Worm (Caenorhabditis elegans) whole organism, L2 larva: ENCODE data around the gene ptb-1.

ENCODE experiments used
- C34F6.9 ChIP-seq: fragments of 150-350 bp; optimal IDR thresholded peaks from 2 replicates; lab custom pipeline; 2014; ENCODE audit warnings: missing biosample characterization, missing genetic modification characterization
- R02D3.7 ChIP-seq: fragments of 150-350 bp; optimal IDR thresholded peaks from 2 replicates; lab custom pipeline; 2014; ENCODE audit warnings: missing biosample characterization, missing genetic modification characterization
- Y55F3AM.14 ChIP-seq: fragments of 200-800 bp; sonication (Bioruptor generic); optimal IDR thresholded peaks from 2 replicates; lab custom pipeline; 2018; ENCODE audit warnings: mild to moderate bottlenecking, missing genetic modification characterization, missing compliant biosample characterization
- ZK546.5 ChIP-seq: sonication (generic microtip); optimal IDR thresholded peaks from 2 replicates; lab custom pipeline; 2017; ENCODE audit warnings: missing biosample characterization, missing genetic modification characterization
- aly-2 ChIP-seq: fragments of 150-350 bp; optimal IDR thresholded peaks from 2 replicates; lab custom pipeline; 2014; ENCODE audit warnings: missing biosample characterization, missing genetic modification characterization
- blmp-1 ChIP-seq: sonication (generic microtip); optimal IDR thresholded peaks from 2 replicates; lab custom pipeline; 2017; ENCODE audit warnings: missing genetic modification characterization, mild to moderate bottlenecking, missing compliant biosample characterization, antibody characterized with exemption, moderate library complexity; ENCODE audit not compliant: insufficient read depth
- ceh-16 ChIP-seq: fragments of 150-350 bp; optimal IDR thresholded peaks from 2 replicates; lab custom pipeline; 2014; ENCODE audit warnings: missing biosample characterization, missing genetic modification characterization
- ceh-82 ChIP-seq: fragments of 150-350 bp; optimal IDR thresholded peaks from 2 replicates; lab custom pipeline; 2014; ENCODE audit warnings: missing biosample characterization, missing genetic modification characterization
- dmd-4 ChIP-seq: sonication (generic microtip); optimal IDR thresholded peaks from 2 replicates; lab custom pipeline; 2017; ENCODE audit warnings: missing biosample characterization, missing genetic modification characterization
- egl-27 ChIP-seq: sonication (generic microtip); optimal IDR thresholded peaks from 3 replicates; lab custom pipeline; 2017; ENCODE audit warnings: missing biosample characterization, missing genetic modification reagents, missing genetic modification characterization
- fos-1 ChIP-seq: fragments of 150-350 bp; optimal IDR thresholded peaks from 2 replicates; lab custom pipeline; 2014; ENCODE audit warnings: missing biosample characterization, missing genetic modification characterization
- gmeb-1 ChIP-seq: fragments of 150-350 bp; optimal IDR thresholded peaks from 2 replicates; lab custom pipeline; 2014; ENCODE audit warnings: missing biosample characterization, missing genetic modification characterization
- lin-13 ChIP-seq: fragments of 150-350 bp; optimal IDR thresholded peaks from 2 replicates; lab custom pipeline; 2014; ENCODE audit warnings: missing biosample characterization, missing genetic modification reagents, missing genetic modification characterization
- mab-5 ChIP-seq: fragments of 150-350 bp; optimal IDR thresholded peaks from 2 replicates; lab custom pipeline; 2014; ENCODE audit warnings: missing biosample characterization, missing genetic modification characterization
- mbf-1 ChIP-seq: sonication (generic microtip); optimal IDR thresholded peaks from 2 replicates; lab custom pipeline; 2017; ENCODE audit warnings: missing biosample characterization, missing genetic modification characterization
- mdl-1 ChIP-seq, 2 experiments: fragments of 150-350 bp in 1 of 2; sonication (generic microtip) in 1 of 2; optimal IDR thresholded peaks; 2 replicates each; lab custom pipeline; 2017; ENCODE audit warnings: missing biosample characterization in 2 of 2, missing genetic modification characterization in 2 of 2
- nhr-10 ChIP-seq: sonication (generic microtip); optimal IDR thresholded peaks from 2 replicates; lab custom pipeline; 2017; ENCODE audit warnings: missing biosample characterization, missing genetic modification characterization
- nhr-12 ChIP-seq: fragments of 150-350 bp; optimal IDR thresholded peaks from 2 replicates; lab custom pipeline; 2014; ENCODE audit warnings: missing biosample characterization, missing genetic modification characterization
- nhr-129 ChIP-seq: fragments of 150-350 bp; optimal IDR thresholded peaks from 2 replicates; lab custom pipeline; 2014; ENCODE audit warnings: missing biosample characterization, missing genetic modification characterization
- nhr-21 ChIP-seq: fragments of 150-350 bp; optimal IDR thresholded peaks from 2 replicates; lab custom pipeline; 2014; ENCODE audit warnings: missing biosample characterization, missing genetic modification characterization
- nhr-25 ChIP-seq: fragments of 150-350 bp; sonication (generic microtip); optimal IDR thresholded peaks from 3 replicates; lab custom pipeline; 2014; ENCODE audit warnings: missing biosample characterization, missing genetic modification characterization
- peb-1 ChIP-seq: fragments of 150-350 bp; optimal IDR thresholded peaks from 2 replicates; lab custom pipeline; 2014; ENCODE audit warnings: missing biosample characterization, missing genetic modification characterization
- sem-4 ChIP-seq: fragments of 150-350 bp; optimal IDR thresholded peaks from 2 replicates; lab custom pipeline; 2014; ENCODE audit warnings: missing biosample characterization, missing genetic modification reagents, missing genetic modification characterization
- skn-1 ChIP-seq: sonication (generic microtip); optimal IDR thresholded peaks from 2 replicates; lab custom pipeline; 2017; ENCODE audit warnings: missing biosample characterization, missing genetic modification characterization
- sma-3 ChIP-seq: sonication (generic microtip); optimal IDR thresholded peaks from 2 replicates; lab custom pipeline; 2016; ENCODE audit warnings: missing genetic modification reagents, missing genetic modification characterization, missing compliant biosample characterization
- snpc-4 ChIP-seq: fragments of 150-350 bp; optimal IDR thresholded peaks from 2 replicates; lab custom pipeline; 2014; ENCODE audit warnings: missing biosample characterization, missing genetic modification characterization
- unc-39 ChIP-seq: fragments of 150-350 bp; optimal IDR thresholded peaks from 2 replicates; lab custom pipeline; 2014; ENCODE audit warnings: missing biosample characterization, missing genetic modification characterization
- unc-62 ChIP-seq: fragments of 150-350 bp; optimal IDR thresholded peaks from 2 replicates; lab custom pipeline; 2014; ENCODE audit warnings: missing biosample characterization, missing genetic modification reagents, missing genetic modification characterization
- zag-1 ChIP-seq: fragments of 150-350 bp; optimal IDR thresholded peaks from 2 replicates; lab custom pipeline; 2014; ENCODE audit warnings: missing biosample characterization, missing genetic modification characterization
- ztf-1 ChIP-seq: fragments of 200-800 bp; sonication (Bioruptor generic); conservative IDR thresholded peaks from 2 replicates; pipeline ENCODE4 v1.3.6; 2022; ENCODE audit warnings: missing genetic modification characterization, missing compliant biosample characterization
- ztf-4 ChIP-seq: fragments of 150-350 bp; optimal IDR thresholded peaks from 2 replicates; lab custom pipeline; 2014; ENCODE audit warnings: missing biosample characterization, missing genetic modification characterization

The ptb-1 gene

ce11 chrII:10706038-10706437 lies 30.6 kb downstream of the ptb-1 start:
- peak; percentile 94 for TF ChIP-seq blmp-1 (tag; lab: Kevin White, UChicago)
- TF ChIP-seq C34F6.9 (tag; lab: Kevin White, UChicago): no peak
- TF ChIP-seq mab-5 (tag; lab: Kevin White, UChicago): no peak
- TF ChIP-seq dmd-4 (tag; lab: Kevin White, UChicago): no peak
- no peak for TF ChIP-seq R02D3.7 (tag; lab: Kevin White, UChicago)
- peak; percentile 75 for TF ChIP-seq nhr-25 (tag; lab: Kevin White, UChicago)

- no peak for TF ChIP-seq nhr-21 (tag; lab: Kevin White, UChicago)
- TF ChIP-seq dmd-4 (tag; lab: Kevin White, UChicago): no peak
- TF ChIP-seq sma-3 (GFP tag; lab: Kevin White, UChicago): no peak
- no peak for TF ChIP-seq ztf-1
- TF ChIP-seq fos-1: no peak
- TF ChIP-seq nhr-10 (tag; lab: Kevin White, UChicago): no peak
- no peak for TF ChIP-seq nhr-129
Observed at ce11 chrII:10706901-10707300, 31.5 kb downstream of the ptb-1 start, which contains the start of gene col-80. TSS of gene col-80 (plus strand) at chrII:10707201.

ce11 chrII:10707439-10708096 lies 32.2 kb downstream of the ptb-1 start:
- TF ChIP-seq Y55F3AM.14 (GFP tag; lab: Kevin White, UChicago) (no peak), mdl-1 (tag; optimal IDR thresholded peaks at IDR 0.05; lab: Kevin White, UChicago) (no peak), snpc-4 (tag; lab: Kevin White, UChicago) (no peak), aly-2 (tag; lab: Kevin White, UChicago) (no peak), zag-1 (tag; lab: Kevin White, UChicago) (no peak), ztf-1 (no peak), ceh-82 (tag; lab: Kevin White, UChicago) (no peak), lin-13 (GFP tag; lab: Kevin White, UChicago) (no peak)

ce11 chrII:10708660-10709059 lies 33.3 kb downstream of the ptb-1 start, which contains the start of gene bli-1:
TSS of gene bli-1 (plus strand) at chrII:10708960.
- TF ChIP-seq ztf-1 (no peak), nhr-10 (tag; lab: Kevin White, UChicago) (no peak), peb-1 (tag; lab: Kevin White, UChicago) (no peak), snpc-4 (tag; lab: Kevin White, UChicago) (no peak), ztf-4 (tag; lab: Kevin White, UChicago) (no peak), blmp-1 (tag; lab: Kevin White, UChicago) (no peak), skn-1 (tag; lab: Kevin White, UChicago) (no peak), unc-39 (tag; lab: Kevin White, UChicago) (no peak), nhr-12 (tag; lab: Kevin White, UChicago) (no peak), ZK546.5 (tag; lab: Kevin White, UChicago) (no peak), egl-27 (tag; lab: Kevin White, UChicago) (no peak)
- TF ChIP-seq, all 48 proteins: peak for 0

ce11 chrII:10714262-10714933 lies 39.0 kb downstream of the ptb-1 start, which contains the start of the genes dph-2 and C09G5.7:
TSS of gene dph-2 (minus strand) at chrII:10714297.
TSS of gene C09G5.7 (plus strand) at chrII:10714883.
- TF ChIP-seq gmeb-1 (tag; lab: Kevin White, UChicago) (peak; percentile 88), unc-62 (GFP tag; lab: Kevin White, UChicago) (no peak), sem-4 (tag; lab: Kevin White, UChicago) (no peak), mbf-1 (no peak), C34F6.9 (tag; lab: Kevin White, UChicago) (peak; percentile 40)

- TF ChIP-seq blmp-1 (tag; lab: Kevin White, UChicago) (no peak), ztf-4 (tag; lab: Kevin White, UChicago) (no peak), ztf-1 (no peak), fos-1 (no peak), mbf-1 (no peak), dmd-4 (tag; lab: Kevin White, UChicago) (no peak), snpc-4 (tag; lab: Kevin White, UChicago) (no peak), ceh-16 (no peak)
- TF ChIP-seq, all 48 proteins: peak for 0
Observed at ce11 chrII:10717124-10717523, 41.7 kb downstream of the ptb-1 start, which contains the start of gene C09G5.13. TSS of gene C09G5.13 (plus strand) at chrII:10717424.
